Worm (Caenorhabditis elegans) whole organism, early embryonic: Measurements from ENCODE around the gene egl-15.

Experiments used
- flt-1 ChIP-seq: fragments of 200-800 bp; sonication (Bioruptor generic); IDR thresholded peaks from 2 replicates; pipeline ENCODE4 v1.3.6; 2022; ENCODE audit warnings: missing genetic modification characterization, missing compliant biosample characterization
- pes-1 ChIP-seq: fragments of 200-800 bp; sonication (Bioruptor generic); IDR thresholded peaks from 2 replicates; pipeline ENCODE4 v1.3.6; 2022; ENCODE audit warnings: missing genetic modification reagents, missing genetic modification characterization, missing compliant biosample characterization

DNA sequence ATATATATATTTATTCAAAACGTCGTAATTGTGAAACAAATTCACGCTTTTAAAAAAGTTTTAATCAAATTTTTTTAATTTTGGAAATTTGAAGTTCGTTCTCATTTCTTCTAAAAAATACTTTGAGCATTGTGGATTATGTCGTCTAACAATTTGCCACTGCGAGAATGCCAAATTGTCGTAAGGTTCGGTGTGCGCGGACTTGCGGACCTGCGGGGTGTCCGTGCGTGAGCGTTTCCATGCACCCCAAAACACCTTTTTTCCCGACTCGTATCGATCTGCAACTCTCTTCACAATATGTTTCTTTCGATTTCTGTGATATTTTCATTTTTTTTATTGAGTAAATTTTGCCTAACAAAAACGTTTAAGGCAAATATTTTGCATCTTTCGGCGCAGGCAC, 56.5 kb downstream of the egl-15 start:
- TF ChIP-seq flt-1 (GFP tag; lab: Robert Waterston, UW) (no peak), pes-1 (GFP tag; lab: Robert Waterston, UW) (no peak)
